Worm (Caenorhabditis elegans) whole organism, L4 larva: ENCODE measurements around the gene PDB1.1.

Source experiments
- aly-2 ChIP-seq: sonication (generic microtip); optimal IDR thresholded peaks from 2 replicates; lab custom pipeline; 2018; ENCODE audit warnings: missing biosample characterization, missing genetic modification characterization
- daf-19 ChIP-seq: fragments of 200-800 bp; sonication (Bioruptor generic); conservative IDR thresholded peaks from 2 replicates; pipeline ENCODE4 v1.3.6; 2022; ENCODE audit warnings: missing genetic modification characterization, missing compliant biosample characterization
- gei-8 ChIP-seq: fragments of 200-800 bp; sonication (Bioruptor generic); optimal IDR thresholded peaks from 2 replicates; lab custom pipeline; 2018; ENCODE audit warnings: mild to moderate bottlenecking, missing genetic modification characterization, missing compliant biosample characterization
- lin-13 ChIP-seq: fragments of 150-350 bp; optimal IDR thresholded peaks from 2 replicates; lab custom pipeline; 2014; ENCODE audit warnings: missing biosample characterization, missing genetic modification reagents, missing genetic modification characterization
- lin-15B ChIP-seq: fragments of 150-350 bp; sonication (generic microtip); optimal IDR thresholded peaks from 3 replicates; lab custom pipeline; 2014; ENCODE audit warnings: missing biosample characterization, missing genetic modification characterization
- mep-1 ChIP-seq: fragments of 150-350 bp; sonication (generic microtip); optimal IDR thresholded peaks from 3 replicates; lab custom pipeline; 2014; ENCODE audit warnings: missing biosample characterization, missing genetic modification characterization
- nhr-111 ChIP-seq: fragments of 200-800 bp; sonication (Bioruptor generic); optimal IDR thresholded peaks from 2 replicates; lab custom pipeline; 2018; ENCODE audit warnings: mild to moderate bottlenecking, missing genetic modification characterization, missing compliant biosample characterization
- nhr-25 ChIP-seq: sonication (generic microtip); optimal IDR thresholded peaks from 2 replicates; lab custom pipeline; 2017; ENCODE audit warnings: missing genetic modification characterization, mild to moderate bottlenecking, missing compliant biosample characterization, antibody characterized with exemption, moderate library complexity, borderline replicate concordance; ENCODE audit not compliant: insufficient read depth
- pha-4 ChIP-seq, 2 experiments: fragments of 150-350 bp in 1 of 2; fragments of 200-800 bp in 1 of 2; sonication (Bioruptor generic) in 1 of 2; IDR thresholded peaks in 1 of 2; optimal IDR thresholded peaks in 1 of 2; 2 replicates each; pipeline versions ENCODE4 v1.3.6 to Lab custom; 2014 to 2022; ENCODE audit warnings: missing genetic modification characterization in 2 of 2, missing genetic modification reagents in 2 of 2, missing biosample characterization in 1 of 2, missing compliant biosample characterization in 1 of 2
- spr-1 ChIP-seq: sonication (generic microtip); optimal IDR thresholded peaks from 2 replicates; lab custom pipeline; 2016; ENCODE audit warnings: mild to moderate bottlenecking, missing genetic modification characterization, missing compliant biosample characterization
- unc-130 ChIP-seq: sonication (generic microtip); optimal IDR thresholded peaks from 2 replicates; lab custom pipeline; 2016; ENCODE audit warnings: missing genetic modification reagents, missing genetic modification characterization, missing compliant biosample characterization
- ztf-11 ChIP-seq: fragments of 150-350 bp; optimal IDR thresholded peaks from 2 replicates; lab custom pipeline; 2014; ENCODE audit warnings: missing biosample characterization, missing genetic modification characterization

DNA sequence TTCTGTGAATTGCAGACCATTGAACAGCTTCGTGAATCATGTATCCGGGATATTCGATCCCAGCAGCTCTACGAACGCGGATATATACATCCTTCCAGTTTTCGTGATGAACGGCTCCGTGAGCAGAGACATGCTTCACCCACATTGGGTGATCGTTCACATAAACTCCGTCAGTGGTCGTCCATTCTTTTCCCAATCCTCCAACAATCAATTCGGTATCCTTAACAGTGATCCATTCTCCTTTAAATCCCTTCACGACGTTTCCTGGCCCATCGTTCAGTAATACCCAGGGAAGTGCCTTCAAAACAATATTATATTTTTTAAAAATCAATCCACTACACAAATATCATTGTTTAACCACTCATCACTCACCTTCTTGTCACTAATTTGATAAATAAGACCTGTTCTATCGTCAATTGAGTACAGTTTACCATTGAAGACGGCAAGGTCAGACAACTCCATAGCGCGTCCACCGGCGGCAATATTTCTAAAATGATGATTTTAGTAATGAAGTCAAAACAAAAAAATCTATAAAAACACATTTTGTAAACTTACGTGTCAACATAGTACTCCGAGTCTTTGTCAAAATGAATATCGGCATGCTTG lies 9.9 kb upstream of the PDB1.1 start:
- no peak for TF ChIP-seq spr-1
- TF ChIP-seq nhr-25 (tag; lab: Kevin White, UChicago) = no peak
- TF ChIP-seq nhr-111 (GFP tag; lab: Kevin White, UChicago) = no peak
- TF ChIP-seq ztf-11 (tag; lab: Kevin White, UChicago) = no peak
- TF ChIP-seq pha-4 (GFP tag; IDR thresholded peaks at IDR 0.05; lab: Robert Waterston, UW) = no peak
- TF ChIP-seq pha-4 (tag; optimal IDR thresholded peaks at IDR 0.05; lab: Kevin White, UChicago) = no peak
- TF ChIP-seq daf-19 = no peak
- TF ChIP-seq mep-1 = no peak
- no peak for TF ChIP-seq unc-130
- no peak for TF ChIP-seq lin-13 (GFP tag; lab: Kevin White, UChicago)
- no peak for TF ChIP-seq aly-2
- no peak for TF ChIP-seq lin-15B (tag; lab: Kevin White, UChicago)
- no peak for TF ChIP-seq gei-8 (GFP tag; lab: Kevin White, UChicago)
